Fruit fly (Drosophila melanogaster): ENCODE data around the gene CG42813.

CG42813 gene

dm6 chr3R:27274533-27275447 is 46.4 kb upstream of the CG42813 start, which contains the start of gene CG5938 (continued):
- TF ChIP-seq croc (GFP tag; conservative IDR thresholded peaks at IDR 0.05): no peak
- TF ChIP-seq CG8765 (GFP tag; IDR thresholded peaks at IDR 0.05): no peak
- TF ChIP-seq Max (GFP tag; optimal IDR thresholded peaks at IDR 0.05): no peak
- TF ChIP-seq Nf-YC (tag; optimal IDR thresholded peaks at IDR 0.05): peak; percentile 23
- no peak for TF ChIP-seq Awh (GFP tag; IDR thresholded peaks at IDR 0.05)
- TF ChIP-seq chn (GFP tag; optimal IDR thresholded peaks at IDR 0.05): no peak
- peak; percentile 18 for TF ChIP-seq CG7839 (tag; optimal IDR thresholded peaks at IDR 0.05)
- no peak for TF ChIP-seq CG3163 (GFP tag; optimal IDR thresholded peaks at IDR 0.05)
- TF ChIP-seq CG3847 (GFP tag; IDR thresholded peaks at IDR 0.05): peak; percentile 44
- TF ChIP-seq CG6175 (GFP tag; IDR thresholded peaks at IDR 0.05): no peak
- no peak for TF ChIP-seq bowl (GFP tag; IDR thresholded peaks at IDR 0.05)
- TF ChIP-seq Camta (GFP tag; optimal IDR thresholded peaks at IDR 0.05): no peak
- TF ChIP-seq CG3726 (GFP tag; IDR thresholded peaks at IDR 0.05): no peak
- no peak for TF ChIP-seq CG11398 (GFP tag; optimal IDR thresholded peaks at IDR 0.05)
- no peak for TF ChIP-seq C15 (GFP tag; IDR thresholded peaks at IDR 0.05)
- no peak for TF ChIP-seq CG6654 (GFP tag; optimal IDR thresholded peaks at IDR 0.05)
- TF ChIP-seq luna (GFP tag; optimal IDR thresholded peaks at IDR 0.05): no peak
- TF ChIP-seq CG1024 (GFP tag; IDR thresholded peaks at IDR 0.05): no peak
- no peak for TF ChIP-seq Spps (tag; optimal IDR thresholded peaks at IDR 0.05)
- peak; percentile 6 for TF ChIP-seq cwo (GFP tag; optimal IDR thresholded peaks at IDR 0.05)
- TF ChIP-seq unc-4 (GFP tag; IDR thresholded peaks at IDR 0.05; ENCODE audit: partially characterized antibody): peak; percentile 15; the same call in 1 of the 2 replicates
- no peak for TF ChIP-seq Bteb2 (GFP tag; optimal IDR thresholded peaks at IDR 0.05)
- no peak for TF ChIP-seq Ets97D (GFP tag; optimal IDR thresholded peaks at IDR 0.05)
- peak; percentile 38; the same call in 1 of the 2 replicates for TF ChIP-seq MBD-R2 (GFP tag; IDR thresholded peaks at IDR 0.05)
- TF ChIP-seq CG4707 (GFP tag; optimal IDR thresholded peaks at IDR 0.05): no peak
- TF ChIP-seq seq (GFP tag; IDR thresholded peaks at IDR 0.05): peak; percentile 62
- no peak for TF ChIP-seq B-H1 (GFP tag; IDR thresholded peaks at IDR 0.05)
- peak; percentile 38; the same call in 2 of the 3 replicates for TF ChIP-seq CG34224 (GFP tag; IDR thresholded peaks at IDR 0.05; ENCODE audit: partially characterized antibody)
- no peak for TF ChIP-seq CG14860 (GFP tag; IDR thresholded peaks at IDR 0.05; ENCODE audit: partially characterized antibody)
- peak; percentile 23 for TF ChIP-seq CG18764 (GFP tag; optimal IDR thresholded peaks at IDR 0.05)
- no peak for TF ChIP-seq sens-2 (GFP tag; IDR thresholded peaks at IDR 0.05)
- TF ChIP-seq CG2889 (GFP tag; IDR thresholded peaks at IDR 0.05): no peak
- TF ChIP-seq ssp (GFP tag; IDR thresholded peaks at IDR 0.05): no peak
- no peak for TF ChIP-seq CG6254 (GFP tag; optimal IDR thresholded peaks at IDR 0.05)
- TF ChIP-seq MTF-1 (GFP tag; optimal IDR thresholded peaks at IDR 0.05; ENCODE audit: borderline replicate concordance): no peak
- no peak for TF ChIP-seq ftz-f1 (GFP tag; optimal IDR thresholded peaks at IDR 0.05)
- peak; percentile 41 for TF ChIP-seq grau (tag; optimal IDR thresholded peaks at IDR 0.05)
- no peak for TF ChIP-seq CG6813 (GFP tag; optimal IDR thresholded peaks at IDR 0.05)
- TF ChIP-seq otp (GFP tag; IDR thresholded peaks at IDR 0.05): no peak
- TF ChIP-seq Bgb (GFP tag; IDR thresholded peaks at IDR 0.05; ENCODE audit: partially characterized antibody): no peak
- no peak for TF ChIP-seq CG8290 (GFP tag; optimal IDR thresholded peaks at IDR 0.05)
- no peak for TF ChIP-seq CG8290 (tag; optimal IDR thresholded peaks at IDR 0.05)
- peak; percentile 4 for TF ChIP-seq CG4854 (GFP tag; optimal IDR thresholded peaks at IDR 0.05)
- peak; percentile 8 for TF ChIP-seq CG10209 (GFP tag; optimal IDR thresholded peaks at IDR 0.05)
- no peak for TF ChIP-seq CG10979 (tag; optimal IDR thresholded peaks at IDR 0.05)
- TF ChIP-seq CG17361 (GFP tag; IDR thresholded peaks at IDR 0.05): peak; percentile 46; the same call in 1 of the 3 replicates
- no peak for TF ChIP-seq gcm (GFP tag; optimal IDR thresholded peaks at IDR 0.05)
- peak; percentile 47 for TF ChIP-seq CG12391 (tag; optimal IDR thresholded peaks at IDR 0.05)
- no peak for TF ChIP-seq kah (GFP tag; optimal IDR thresholded peaks at IDR 0.05)
